Worm (Caenorhabditis elegans) whole organism, L3 larva: Measurements from ENCODE around the gene set-17.

Experiments
- ama-1 ChIP-seq: fragments of 150-350 bp; optimal IDR thresholded peaks from 2 replicates; lab custom pipeline; 2018
- ceh-28 ChIP-seq: fragments of 150-350 bp; optimal IDR thresholded peaks from 2 replicates; lab custom pipeline; 2014; ENCODE audit warnings: missing biosample characterization, missing genetic modification reagents, missing genetic modification characterization
- ceh-82 ChIP-seq: fragments of 150-350 bp; optimal IDR thresholded peaks from 2 replicates; lab custom pipeline; 2014; ENCODE audit warnings: missing biosample characterization, missing genetic modification characterization
- elt-3 ChIP-seq, 3 experiments: fragments of 150-350 bp in 1 of 3; sonication (generic microtip) in 2 of 3; optimal IDR thresholded peaks; 2 replicates in 2 of 3; 4 replicates in 1 of 3; lab custom pipeline; 2014 to 2017; ENCODE audit warnings: missing biosample characterization in 3 of 3, missing genetic modification characterization in 3 of 3
- fkh-10 ChIP-seq: sonication (generic microtip); optimal IDR thresholded peaks from 2 replicates; lab custom pipeline; 2017; ENCODE audit warnings: missing biosample characterization, missing genetic modification reagents, missing genetic modification characterization
- fos-1 ChIP-seq: fragments of 150-350 bp; optimal IDR thresholded peaks from 2 replicates; lab custom pipeline; 2014; ENCODE audit warnings: missing biosample characterization, missing genetic modification characterization
- mdl-1 ChIP-seq: fragments of 150-350 bp; optimal IDR thresholded peaks from 2 replicates; lab custom pipeline; 2014; ENCODE audit warnings: missing biosample characterization, missing genetic modification characterization
- nhr-12 ChIP-seq: fragments of 150-350 bp; optimal IDR thresholded peaks from 2 replicates; lab custom pipeline; 2014; ENCODE audit warnings: missing biosample characterization, missing genetic modification characterization
- nhr-237 ChIP-seq: fragments of 150-350 bp; optimal IDR thresholded peaks from 2 replicates; lab custom pipeline; 2014; ENCODE audit warnings: missing biosample characterization, missing genetic modification characterization
- nhr-77 ChIP-seq: fragments of 150-350 bp; optimal IDR thresholded peaks from 2 replicates; lab custom pipeline; 2014; ENCODE audit warnings: missing biosample characterization, missing genetic modification characterization
- pha-4 ChIP-seq: fragments of 150-350 bp; optimal IDR thresholded peaks from 2 replicates; lab custom pipeline; 2014; ENCODE audit warnings: missing biosample characterization, missing genetic modification reagents, missing genetic modification characterization
- sea-2 ChIP-seq: fragments of 150-350 bp; sonication (generic microtip); optimal IDR thresholded peaks from 4 replicates; lab custom pipeline; 2014; ENCODE audit warnings: missing biosample characterization, missing genetic modification reagents, missing genetic modification characterization

DNA sequence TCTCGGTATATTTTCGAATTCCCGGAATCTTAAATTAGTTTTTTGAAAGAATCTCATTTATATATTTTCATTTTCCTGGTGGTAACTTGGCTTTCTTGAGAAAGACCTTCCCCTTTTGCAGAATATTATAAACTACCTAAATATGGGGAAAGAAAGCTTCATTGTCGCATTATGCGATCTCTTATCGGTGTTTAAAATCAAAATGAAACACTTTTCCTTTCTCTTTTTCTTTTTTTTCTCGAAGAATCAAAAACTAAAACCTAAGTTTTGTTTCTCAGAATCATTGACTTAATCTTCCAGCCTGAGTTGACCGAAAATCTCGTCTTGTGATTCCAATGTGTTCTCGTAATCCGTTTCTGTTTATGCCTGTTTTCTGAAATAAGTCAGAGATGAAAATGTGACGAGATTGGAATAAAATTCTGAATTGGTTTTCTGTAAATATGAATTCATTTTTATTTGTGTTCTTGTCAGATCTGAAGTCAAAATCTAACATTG lies 27.7 kb downstream of the set-17 start:
- TF ChIP-seq nhr-237: no peak
- no peak for TF ChIP-seq fos-1 (tag; lab: Kevin White, UChicago)
- TF ChIP-seq fkh-10: no peak
- no peak for TF ChIP-seq pha-4 (tag; lab: Kevin White, UChicago)
- no peak for TF ChIP-seq sea-2
- TF ChIP-seq elt-3 (tag; optimal IDR thresholded peaks at IDR 0.05; lab: Kevin White, UChicago): no peak
- TF ChIP-seq nhr-77: no peak
- TF ChIP-seq mdl-1: no peak
- no peak for TF ChIP-seq ceh-82 (tag; lab: Kevin White, UChicago)
- no peak for TF ChIP-seq nhr-12 (tag; lab: Kevin White, UChicago)
- TF ChIP-seq ceh-28 (tag; lab: Kevin White, UChicago): no peak
- TF ChIP-seq ama-1 (lab: Kevin White, UChicago): no peak
